Worm (Caenorhabditis elegans) whole organism, young adult: Measurements from ENCODE around the gene ZK892.4.

ENCODE experiments used
- B0035.1 ChIP-seq: sonication (generic microtip); optimal IDR thresholded peaks from 2 replicates; lab custom pipeline; 2016; ENCODE audit warnings: missing genetic modification characterization, mild to moderate bottlenecking, missing compliant biosample characterization, missing genotype, missing genetic modification reagents
- B0261.1 ChIP-seq: sonication (generic microtip); optimal IDR thresholded peaks from 2 replicates; lab custom pipeline; 2016; ENCODE audit warnings: mild to moderate bottlenecking, missing genetic modification characterization, moderate library complexity, missing compliant biosample characterization
- C06A6.2 ChIP-seq: fragments of 200-800 bp; sonication (Bioruptor generic); conservative IDR thresholded peaks from 2 replicates; pipeline ENCODE4 v1.3.6; 2022; ENCODE audit warnings: missing genetic modification characterization, missing compliant biosample characterization
- C17E4.6 ChIP-seq: fragments of 200-800 bp; sonication (Bioruptor generic); IDR thresholded peaks from 2 replicates; pipeline ENCODE4 v1.3.6; 2022; ENCODE audit warnings: missing genetic modification reagents, missing genetic modification characterization, missing compliant biosample characterization
- D2030.7 ChIP-seq: fragments of 200-800 bp; sonication (Bioruptor generic); IDR thresholded peaks from 2 replicates; pipeline ENCODE4 v1.3.6; 2022; ENCODE audit warnings: missing genetic modification reagents, missing genetic modification characterization, missing compliant biosample characterization
- F55B11.4 ChIP-seq: sonication (generic microtip); optimal IDR thresholded peaks from 2 replicates; lab custom pipeline; 2016; ENCODE audit warnings: missing compliant biosample characterization, missing genetic modification characterization, borderline replicate concordance; ENCODE audit not compliant: insufficient read depth
- K12H6.12 ChIP-seq: fragments of 200-800 bp; sonication (Bioruptor generic); optimal IDR thresholded peaks from 2 replicates; lab custom pipeline; 2018; ENCODE audit warnings: mild to moderate bottlenecking, missing genetic modification characterization, missing compliant biosample characterization
- T07F8.4 ChIP-seq: sonication (generic microtip); optimal IDR thresholded peaks from 2 replicates; lab custom pipeline; 2016; ENCODE audit warnings: mild to moderate bottlenecking, missing genetic modification characterization, moderate library complexity, missing compliant biosample characterization
- T26A5.8 ChIP-seq: sonication (generic microtip); optimal IDR thresholded peaks from 2 replicates; lab custom pipeline; 2016; ENCODE audit warnings: missing genetic modification characterization, missing compliant biosample characterization
- Y53F4B.3 ChIP-seq: fragments of 200-800 bp; sonication (Bioruptor generic); IDR thresholded peaks from 2 replicates; pipeline ENCODE4 v1.3.6; 2022; ENCODE audit warnings: missing genetic modification reagents, missing genetic modification characterization, missing compliant biosample characterization
- Y53G8AR.9 ChIP-seq: fragments of 200-800 bp; sonication (Bioruptor generic); conservative IDR thresholded peaks from 2 replicates; pipeline ENCODE4 v1.3.6; 2022; ENCODE audit warnings: missing genetic modification reagents, missing genetic modification characterization, missing compliant biosample characterization
- Y67H2A.10 ChIP-seq: fragments of 200-800 bp; sonication (Bioruptor generic); conservative IDR thresholded peaks from 2 replicates; pipeline ENCODE4 v1.3.6; 2022; ENCODE audit warnings: missing genetic modification reagents, missing genetic modification characterization, missing compliant biosample characterization
- Y79H2A.3 ChIP-seq: fragments of 200-800 bp; sonication (Bioruptor generic); conservative IDR thresholded peaks from 2 replicates; pipeline ENCODE4 v1.3.6; 2022; ENCODE audit warnings: missing genetic modification reagents, missing genetic modification characterization, missing compliant biosample characterization
- akir-1 ChIP-seq: fragments of 200-800 bp; sonication (Bioruptor generic); optimal IDR thresholded peaks from 2 replicates; lab custom pipeline; 2018; ENCODE audit warnings: mild to moderate bottlenecking, missing genetic modification characterization, moderate library complexity, missing compliant biosample characterization
- aptf-3 ChIP-seq: fragments of 200-800 bp; sonication (Bioruptor generic); IDR thresholded peaks from 2 replicates; pipeline ENCODE4 v1.3.6; 2022; ENCODE audit warnings: missing genetic modification characterization, missing compliant biosample characterization
- attf-6 ChIP-seq: fragments of 200-800 bp; sonication (Bioruptor generic); IDR thresholded peaks from 2 replicates; pipeline ENCODE4 v1.3.6; 2022; ENCODE audit warnings: missing genetic modification reagents, missing genetic modification characterization, missing compliant biosample characterization
- bed-1 ChIP-seq: fragments of 200-800 bp; sonication (Bioruptor generic); IDR thresholded peaks from 2 replicates; pipeline ENCODE4 v1.3.6; 2022; ENCODE audit warnings: missing genetic modification reagents, missing genetic modification characterization, missing compliant biosample characterization
- cebp-2 ChIP-seq: fragments of 200-800 bp; sonication (Bioruptor generic); IDR thresholded peaks from 2 replicates; pipeline ENCODE4 v1.3.6; 2022; ENCODE audit warnings: missing genetic modification characterization, missing compliant biosample characterization
- ceh-27 ChIP-seq: fragments of 200-800 bp; sonication (Bioruptor generic); optimal IDR thresholded peaks from 2 replicates; lab custom pipeline; 2018; ENCODE audit warnings: mild to moderate bottlenecking, missing genetic modification characterization, moderate library complexity, missing compliant biosample characterization
- ceh-40 ChIP-seq: fragments of 200-800 bp; sonication (Bioruptor generic); IDR thresholded peaks from 2 replicates; pipeline ENCODE4 v1.3.6; 2022; ENCODE audit warnings: missing genetic modification characterization, missing compliant biosample characterization
- ceh-58 ChIP-seq: fragments of 200-800 bp; sonication (Bioruptor generic); IDR thresholded peaks from 2 replicates; pipeline ENCODE4 v1.3.6; 2022; ENCODE audit warnings: missing genetic modification characterization, missing compliant biosample characterization
- ceh-79 ChIP-seq: sonication (generic microtip); optimal IDR thresholded peaks from 2 replicates; lab custom pipeline; 2017; ENCODE audit warnings: mild to moderate bottlenecking, missing genetic modification characterization, missing compliant biosample characterization
- ceh-91 ChIP-seq: fragments of 200-800 bp; sonication (Bioruptor generic); IDR thresholded peaks from 2 replicates; pipeline ENCODE4 v1.3.6; 2022; ENCODE audit warnings: missing genetic modification reagents, missing genetic modification characterization, missing compliant biosample characterization
- dox-1 ChIP-seq: fragments of 200-800 bp; sonication (Bioruptor generic); IDR thresholded peaks from 2 replicates; pipeline ENCODE4 v1.3.6; 2022; ENCODE audit warnings: missing genetic modification reagents, missing genetic modification characterization, missing compliant biosample characterization
- dpff-1 ChIP-seq: sonication (generic microtip); optimal IDR thresholded peaks from 2 replicates; lab custom pipeline; 2017; ENCODE audit warnings: mild to moderate bottlenecking, missing genetic modification characterization, missing compliant biosample characterization
- fkh-3 ChIP-seq: sonication (generic microtip); optimal IDR thresholded peaks from 2 replicates; lab custom pipeline; 2016; ENCODE audit warnings: mild to moderate bottlenecking, missing genetic modification characterization, missing compliant biosample characterization
- him-1 ChIP-seq: sonication (generic microtip); optimal IDR thresholded peaks from 2 replicates; lab custom pipeline; 2016; ENCODE audit warnings: missing genotype, missing genetic modification reagents, missing genetic modification characterization, missing compliant biosample characterization
- hlh-26 ChIP-seq: fragments of 200-800 bp; sonication (Bioruptor generic); conservative IDR thresholded peaks from 2 replicates; pipeline ENCODE4 v1.3.6; 2022; ENCODE audit warnings: missing genetic modification reagents, missing genetic modification characterization, missing compliant biosample characterization
- hmg-20 ChIP-seq: fragments of 200-800 bp; sonication (Bioruptor generic); IDR thresholded peaks from 2 replicates; pipeline ENCODE4 v1.3.6; 2022; ENCODE audit warnings: missing genetic modification reagents, missing genetic modification characterization, missing compliant biosample characterization
- hsf-1 ChIP-seq: fragments of 200-800 bp; sonication (Bioruptor generic); IDR thresholded peaks from 2 replicates; pipeline ENCODE4 v1.3.6; 2022; ENCODE audit warnings: missing genetic modification reagents, missing genetic modification characterization, missing compliant biosample characterization
- lin-26 ChIP-seq: fragments of 200-800 bp; sonication (Bioruptor generic); IDR thresholded peaks from 2 replicates; pipeline ENCODE4 v1.3.6; 2022; ENCODE audit warnings: missing genetic modification reagents, missing genetic modification characterization, missing compliant biosample characterization
- madf-10 ChIP-seq: sonication (generic microtip); optimal IDR thresholded peaks from 2 replicates; lab custom pipeline; 2016; ENCODE audit warnings: mild to moderate bottlenecking, missing genetic modification characterization, missing compliant biosample characterization
- madf-8 ChIP-seq: fragments of 200-800 bp; sonication (Bioruptor generic); conservative IDR thresholded peaks from 2 replicates; pipeline ENCODE4 v1.3.6; 2022; ENCODE audit warnings: missing genetic modification reagents, missing genetic modification characterization, missing compliant biosample characterization
- nfya-2 ChIP-seq: fragments of 200-800 bp; sonication (Bioruptor generic); IDR thresholded peaks from 2 replicates; pipeline ENCODE4 v1.3.6; 2022; ENCODE audit warnings: missing genetic modification reagents, missing genetic modification characterization, missing compliant biosample characterization
- nhr-120 ChIP-seq: fragments of 200-800 bp; sonication (Bioruptor generic); IDR thresholded peaks from 2 replicates; pipeline ENCODE4 v1.3.6; 2022; ENCODE audit warnings: missing genetic modification characterization, missing compliant biosample characterization
- nhr-179 ChIP-seq: sonication (generic microtip); optimal IDR thresholded peaks from 2 replicates; lab custom pipeline; 2016; ENCODE audit warnings: mild to moderate bottlenecking, missing genetic modification characterization, missing compliant biosample characterization
- nhr-90 ChIP-seq: sonication (generic microtip); optimal IDR thresholded peaks from 2 replicates; lab custom pipeline; 2016; ENCODE audit warnings: missing genotype, mild to moderate bottlenecking, missing genetic modification characterization, missing compliant biosample characterization
- sdz-38 ChIP-seq: sonication (generic microtip); optimal IDR thresholded peaks from 2 replicates; lab custom pipeline; 2016; ENCODE audit warnings: missing genotype, missing genetic modification characterization, missing compliant biosample characterization
- snpc-3.4 ChIP-seq: sonication (generic microtip); optimal IDR thresholded peaks from 2 replicates; lab custom pipeline; 2017; ENCODE audit warnings: missing genetic modification characterization, mild to moderate bottlenecking, missing compliant biosample characterization, antibody characterized with exemption, moderate library complexity, missing genotype, missing genetic modification reagents
- sptf-2 ChIP-seq: fragments of 200-800 bp; sonication (Bioruptor generic); optimal IDR thresholded peaks from 2 replicates; lab custom pipeline; 2018; ENCODE audit warnings: mild to moderate bottlenecking, missing genetic modification characterization, missing compliant biosample characterization
- unc-130 ChIP-seq: sonication (generic microtip); optimal IDR thresholded peaks from 2 replicates; lab custom pipeline; 2016; ENCODE audit warnings: missing genetic modification reagents, missing genetic modification characterization, missing compliant biosample characterization
- xnd-1 ChIP-seq: sonication (generic microtip); optimal IDR thresholded peaks from 2 replicates; lab custom pipeline; 2016; ENCODE audit warnings: missing genotype, missing genetic modification reagents, missing genetic modification characterization, missing compliant biosample characterization
- zfh-2 ChIP-seq: fragments of 200-800 bp; sonication (Bioruptor generic); conservative IDR thresholded peaks from 2 replicates; pipeline ENCODE4 v1.3.6; 2022; ENCODE audit warnings: missing genetic modification reagents, missing genetic modification characterization, missing compliant biosample characterization
- ztf-25 ChIP-seq: fragments of 200-800 bp; sonication (Bioruptor generic); IDR thresholded peaks from 2 replicates; pipeline ENCODE4 v1.3.6; 2022; ENCODE audit warnings: missing genetic modification reagents, missing genetic modification characterization, missing compliant biosample characterization
- ztf-3 ChIP-seq: fragments of 200-800 bp; sonication (Bioruptor generic); optimal IDR thresholded peaks from 2 replicates; lab custom pipeline; 2018; ENCODE audit warnings: mild to moderate bottlenecking, missing genetic modification characterization, missing compliant biosample characterization
- ztf-6 ChIP-seq: fragments of 200-800 bp; sonication (Bioruptor generic); IDR thresholded peaks from 2 replicates; pipeline ENCODE4 v1.3.6; 2022; ENCODE audit warnings: missing genetic modification reagents, missing genetic modification characterization, missing compliant biosample characterization

The ZK892.4 gene

DNA sequence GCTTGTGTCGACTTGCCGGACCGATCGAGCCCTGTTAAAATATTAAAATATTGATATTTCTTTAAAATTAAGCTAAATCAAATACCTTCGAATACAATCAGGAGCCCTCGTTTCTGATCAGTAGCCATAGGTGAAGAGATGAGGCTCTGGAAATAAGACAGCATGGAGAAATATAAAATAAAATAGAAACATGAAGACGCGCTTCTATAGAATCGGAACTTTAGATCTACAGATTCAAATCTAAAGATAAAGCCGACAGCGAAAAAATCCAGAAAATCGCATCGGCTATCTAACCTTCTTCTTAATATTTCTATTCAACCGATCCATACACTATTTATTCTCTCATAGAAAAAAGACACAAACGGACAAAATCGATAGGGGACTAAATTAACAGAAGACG lies 39.4 kb upstream of the ZK892.4 start, which contains the start of gene dtmk-1 (continued):
- TF ChIP-seq dpff-1: no peak
- TF ChIP-seq nhr-120 (GFP tag; lab: Robert Waterston, UW): no peak
- no peak for TF ChIP-seq him-1 (tag; lab: Kevin White, UChicago)
- TF ChIP-seq snpc-3.4 (tag; lab: Kevin White, UChicago): no peak
- no peak for TF ChIP-seq Y53F4B.3 (GFP tag; lab: Robert Waterston, UW)
- TF ChIP-seq hmg-20 (GFP tag; lab: Robert Waterston, UW): no peak
- TF ChIP-seq madf-8 (GFP tag; lab: Robert Waterston, UW): no peak
- TF ChIP-seq attf-6: no peak
- TF ChIP-seq xnd-1 (tag; lab: Kevin White, UChicago): no peak
- TF ChIP-seq B0035.1: no peak
- TF ChIP-seq Y53G8AR.9 (GFP tag; lab: Robert Waterston, UW): no peak
- no peak for TF ChIP-seq akir-1 (GFP tag; lab: Kevin White, UChicago)
- no peak for TF ChIP-seq ztf-6 (GFP tag; lab: Robert Waterston, UW)
- no peak for TF ChIP-seq ceh-79
- no peak for TF ChIP-seq nfya-2 (GFP tag; lab: Robert Waterston, UW)

ce11 chrII:9967999-9968706 lies 38.2 kb upstream of the ZK892.4 start, which contains the start of the genes R53.4 and psf-1:
Gene R53.4 (minus strand): TSS chrII:9968049.
Gene psf-1 (plus strand): TSS chrII:9968673.
- TF ChIP-seq hlh-26 (GFP tag; lab: Robert Waterston, UW) (no peak), akir-1 (GFP tag; lab: Kevin White, UChicago) (no peak), Y67H2A.10 (GFP tag; lab: Robert Waterston, UW) (0 out of 2 replicates have a peak, but pooled peaks have one; percentile 11), zfh-2 (GFP tag; lab: Robert Waterston, UW) (no peak), ztf-25 (GFP tag; lab: Robert Waterston, UW) (no peak), madf-10 (tag; lab: Kevin White, UChicago) (peak; percentile 4), Y79H2A.3 (GFP tag; lab: Robert Waterston, UW) (no peak), dpff-1 (no peak), ceh-91 (GFP tag; lab: Robert Waterston, UW) (peak; percentile 58), nfya-2 (GFP tag; lab: Robert Waterston, UW) (no peak), him-1 (tag; lab: Kevin White, UChicago) (no peak), hsf-1 (GFP tag; lab: Robert Waterston, UW) (no peak), ceh-58 (no peak), Y53F4B.3 (GFP tag; lab: Robert Waterston, UW) (no peak), ztf-3 (GFP tag; lab: Kevin White, UChicago) (no peak), ceh-40 (no peak), sptf-2 (GFP tag; lab: Kevin White, UChicago) (peak; percentile 29), attf-6 (no peak), D2030.7 (GFP tag; lab: Robert Waterston, UW) (peak; percentile 70), sdz-38 (tag; lab: Kevin White, UChicago) (no peak), K12H6.12 (no peak), fkh-3 (tag; lab: Kevin White, UChicago) (no peak), T26A5.8 (tag; lab: Kevin White, UChicago) (no peak), madf-8 (GFP tag; lab: Robert Waterston, UW) (peak; percentile 19; the same call in 1 of the 2 replicates), C17E4.6 (no peak), lin-26 (GFP tag; lab: Robert Waterston, UW) (0 out of 2 replicates have a peak, but pooled peaks have one; percentile 15), nhr-179 (tag; lab: Kevin White, UChicago) (no peak), dox-1 (GFP tag; lab: Robert Waterston, UW) (peak; percentile 77), B0261.1 (tag; lab: Kevin White, UChicago) (no peak), T07F8.4 (tag; lab: Kevin White, UChicago) (no peak), C06A6.2 (GFP tag; lab: Robert Waterston, UW) (no peak), nhr-90 (tag; lab: Kevin White, UChicago) (no peak), hmg-20 (GFP tag; lab: Robert Waterston, UW) (no peak), bed-1 (GFP tag; lab: Robert Waterston, UW) (no peak), F55B11.4 (tag; lab: Kevin White, UChicago) (no peak), ceh-27 (GFP tag; lab: Kevin White, UChicago) (peak; percentile 76), unc-130 (GFP tag; lab: Kevin White, UChicago) (peak; percentile 52), cebp-2 (GFP tag; lab: Robert Waterston, UW) (no peak), aptf-3 (GFP tag; lab: Robert Waterston, UW) (no peak)
